Worm (Caenorhabditis elegans) whole organism, late embryonic: ENCODE data around the gene str-19.

Source experiments
- ama-1 ChIP-seq: fragments of 150-350 bp; optimal IDR thresholded peaks from 2 replicates; lab custom pipeline; 2014
- ceh-2 ChIP-seq: sonication (generic microtip); optimal IDR thresholded peaks from 2 replicates; lab custom pipeline; 2016; ENCODE audit warnings: missing genotype, missing genetic modification characterization, missing compliant biosample characterization
- ceh-9 ChIP-seq: sonication (generic microtip); optimal IDR thresholded peaks from 2 replicates; lab custom pipeline; 2016; ENCODE audit warnings: mild to moderate bottlenecking, missing genetic modification characterization, inconsistent platforms, missing compliant biosample characterization
- elt-2 ChIP-seq: sonication (generic microtip); optimal IDR thresholded peaks from 2 replicates; lab custom pipeline; 2016; ENCODE audit warnings: missing genetic modification reagents, missing genetic modification characterization, missing compliant biosample characterization
- gmeb-2 ChIP-seq: sonication (generic microtip); optimal IDR thresholded peaks from 2 replicates; lab custom pipeline; 2016; ENCODE audit warnings: missing genetic modification characterization, inconsistent platforms, missing compliant biosample characterization
- nfya-1 ChIP-seq: sonication (generic microtip); optimal IDR thresholded peaks from 2 replicates; lab custom pipeline; 2017; ENCODE audit warnings: missing genetic modification characterization, mild to moderate bottlenecking, missing compliant biosample characterization, antibody characterized with exemption, moderate library complexity
- pha-4 ChIP-seq: fragments of 150-350 bp; optimal IDR thresholded peaks from 2 replicates; lab custom pipeline; 2018; ENCODE audit warnings: missing biosample characterization, missing genetic modification reagents, missing genetic modification characterization

DNA sequence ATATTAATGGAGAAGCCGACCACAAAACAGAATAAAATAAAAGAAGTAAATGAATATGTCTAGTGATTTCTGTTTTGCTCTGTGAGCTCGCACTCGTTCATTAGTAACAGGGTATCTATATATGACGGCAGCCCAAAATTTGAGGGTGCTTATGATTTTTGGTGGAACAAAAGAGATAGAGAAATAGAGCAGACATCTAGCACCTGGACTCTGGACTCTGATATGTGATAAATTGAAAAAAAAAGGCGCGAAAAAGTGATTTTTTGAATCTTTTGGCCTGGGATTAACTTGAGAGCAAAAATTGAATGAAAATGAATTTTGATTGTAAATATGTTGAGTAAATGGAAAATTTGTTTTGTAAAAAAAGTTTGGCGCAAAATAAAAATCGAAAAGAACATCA, 32.4 kb upstream of the str-19 start, which contains the start of gene nhr-283:
- TF ChIP-seq pha-4 (no peak), ceh-9 (tag; lab: Kevin White, UChicago) (no peak), elt-2 (tag; lab: Kevin White, UChicago) (no peak), nfya-1 (tag; lab: Kevin White, UChicago) (no peak), ceh-2 (tag; lab: Kevin White, UChicago) (no peak), gmeb-2 (tag; lab: Kevin White, UChicago) (no peak), ama-1 (lab: Kevin White, UChicago) (no peak)
